Worm (Caenorhabditis elegans): ENCODE data around the gene pqm-1.
A peak's percentile ranks its signal among the peaks of the same experiment; 100 is the strongest.

Gene pqm-1

ce11 chrII:11157660-11158059, 5.3 kb upstream of the pqm-1 start (continued):
- TF ChIP-seq sea-2 (GFP tag; IDR thresholded peaks at IDR 0.05): no peak
- TF ChIP-seq nhr-80 (tag; optimal IDR thresholded peaks at IDR 0.05): peak; percentile 39
- peak; percentile 44 for TF ChIP-seq chd-7 (tag; optimal IDR thresholded peaks at IDR 0.05)
- no peak for TF ChIP-seq egl-18 (GFP tag; IDR thresholded peaks at IDR 0.05)
- peak; percentile 68 for TF ChIP-seq nfyb-1 (GFP tag; IDR thresholded peaks at IDR 0.05)
- no peak for TF ChIP-seq B0035.1 (tag; optimal IDR thresholded peaks at IDR 0.05)
- TF ChIP-seq D2030.7 (GFP tag; IDR thresholded peaks at IDR 0.05): peak; percentile 59; the same call in 1 of the 2 replicates
- 0 out of 2 replicates have a peak, but pooled peaks have one; percentile 47 for TF ChIP-seq Y95B8A.8 (GFP tag; IDR thresholded peaks at IDR 0.05)
- TF ChIP-seq Y67H2A.10 (GFP tag; conservative IDR thresholded peaks at IDR 0.05): no peak
- TF ChIP-seq hsf-1 (GFP tag; IDR thresholded peaks at IDR 0.05): no peak
- peak; percentile 40 for TF ChIP-seq ceh-100 (GFP tag; IDR thresholded peaks at IDR 0.05)
- 0 out of 2 replicates have a peak, but pooled peaks have one; percentile 25 for TF ChIP-seq Y53F4B.3 (GFP tag; IDR thresholded peaks at IDR 0.05)
- TF ChIP-seq unc-62 (GFP tag; optimal IDR thresholded peaks at IDR 0.05): no peak
- no peak for TF ChIP-seq lsy-27 (tag; optimal IDR thresholded peaks at IDR 0.05; ENCODE audit: borderline replicate concordance, insufficient read depth)
- TF ChIP-seq ZK185.1 (tag; optimal IDR thresholded peaks at IDR 0.05; ENCODE audit: poor library complexity, severe bottlenecking): peak; percentile 85
- no peak for TF ChIP-seq ztf-3 (GFP tag; optimal IDR thresholded peaks at IDR 0.05)
- TF ChIP-seq Y56A3A.18 (GFP tag; IDR thresholded peaks at IDR 0.05): no peak
- TF ChIP-seq F49E8.2 (tag; optimal IDR thresholded peaks at IDR 0.05; ENCODE audit: insufficient read depth): peak; percentile 32
- peak; percentile 82 for TF ChIP-seq mxl-1 (tag; optimal IDR thresholded peaks at IDR 0.05)
- TF ChIP-seq nhr-120 (GFP tag; IDR thresholded peaks at IDR 0.05): no peak
- TF ChIP-seq F52B5.7 (tag; optimal IDR thresholded peaks at IDR 0.05): no peak
- peak; percentile 68; the same call in 1 of the 2 replicates for TF ChIP-seq egl-44 (GFP tag; IDR thresholded peaks at IDR 0.05)
- peak; percentile 28 for TF ChIP-seq hlh-12 (tag; optimal IDR thresholded peaks at IDR 0.05)
- TF ChIP-seq attf-5 (GFP tag; optimal IDR thresholded peaks at IDR 0.05): peak; percentile 51
- TF ChIP-seq F22D6.2 (tag; optimal IDR thresholded peaks at IDR 0.05): no peak
- TF ChIP-seq mcd-1 (GFP tag; IDR thresholded peaks at IDR 0.05): peak; percentile 69
- peak; percentile 19; the same call in 1 of the 2 replicates for TF ChIP-seq madf-8 (GFP tag; conservative IDR thresholded peaks at IDR 0.05)
- no peak for TF ChIP-seq F37B4.10 (GFP tag; IDR thresholded peaks at IDR 0.05)
- TF ChIP-seq lin-35 (GFP tag; optimal IDR thresholded peaks at IDR 0.05): peak in 1 of 3 experiments; percentile 19
- TF ChIP-seq tlf-1 (GFP tag; optimal IDR thresholded peaks at IDR 0.05): no peak
- peak; percentile 19 for TF ChIP-seq snpc-1.1 (tag; optimal IDR thresholded peaks at IDR 0.05; ENCODE audit: insufficient read depth)
- TF ChIP-seq hrde-1 (tag; optimal IDR thresholded peaks at IDR 0.05; ENCODE audit: borderline replicate concordance): peak; percentile 58
- 0 out of 2 replicates have a peak, but pooled peaks have one; percentile 31 for TF ChIP-seq lir-1 (GFP tag; conservative IDR thresholded peaks at IDR 0.05)
- no peak for TF ChIP-seq Y53G8AR.9 (GFP tag; conservative IDR thresholded peaks at IDR 0.05)
- no peak for TF ChIP-seq F57A8.1 (GFP tag; optimal IDR thresholded peaks at IDR 0.05)
- TF ChIP-seq F57C9.4 (tag; optimal IDR thresholded peaks at IDR 0.05): no peak
- no peak for TF ChIP-seq sdz-38 (tag; optimal IDR thresholded peaks at IDR 0.05)
- TF ChIP-seq B0019.2 (GFP tag; conservative IDR thresholded peaks at IDR 0.05): no peak
- TF ChIP-seq nfya-2 (GFP tag; IDR thresholded peaks at IDR 0.05): no peak
- TF ChIP-seq zfh-2 (GFP tag; conservative IDR thresholded peaks at IDR 0.05): 0 out of 2 replicates have a peak, but pooled peaks have one; percentile 19
- TF ChIP-seq mel-28 (tag; optimal IDR thresholded peaks at IDR 0.05; ENCODE audit: borderline replicate concordance): no peak
- no peak for TF ChIP-seq pha-4 (tag; optimal IDR thresholded peaks at IDR 0.05)
- TF ChIP-seq tbx-9 (tag; optimal IDR thresholded peaks at IDR 0.05; ENCODE audit: borderline replicate concordance): no peak
- TF ChIP-seq akir-1 (GFP tag; optimal IDR thresholded peaks at IDR 0.05): no peak
- TF ChIP-seq ztf-6 (GFP tag; IDR thresholded peaks at IDR 0.05): 0 out of 2 replicates have a peak, but pooled peaks have one; percentile 52
- peak in 1 of 2 experiments; percentile 33 for TF ChIP-seq let-607 (tag; optimal IDR thresholded peaks at IDR 0.05)
- peak; percentile 58 for TF ChIP-seq madf-6 (GFP tag; IDR thresholded peaks at IDR 0.05)
